Fruit fly (Drosophila melanogaster) whole organism, prepupa: ENCODE data around the gene Aplip1.

Experiments used
- CG1621 ChIP-seq: fragments of 200-800 bp; sonication (Bioruptor generic); optimal IDR thresholded peaks from 3 replicates; lab custom pipeline; 2018; ENCODE audit warnings: missing biosample characterization, mild to moderate bottlenecking, missing genetic modification characterization
- CG16779 ChIP-seq: fragments of 200-800 bp; sonication (Bioruptor generic); optimal IDR thresholded peaks from 3 replicates; lab custom pipeline; 2017; ENCODE audit warnings: missing biosample characterization, mild to moderate bottlenecking, missing genetic modification characterization
- CG8119 ChIP-seq: fragments of 200-800 bp; sonication (Bioruptor generic); IDR thresholded peaks from 3 replicates; pipeline ENCODE4 v1.3.6; 2022; ENCODE audit warnings: missing biosample characterization, missing genetic modification characterization
- CG9139 ChIP-seq: fragments of 200-800 bp; sonication (Bioruptor generic); optimal IDR thresholded peaks from 3 replicates; lab custom pipeline; 2017; ENCODE audit warnings: missing biosample characterization, mild to moderate bottlenecking, missing genetic modification characterization
- Met ChIP-seq: fragments of 200-800 bp; sonication (Bioruptor generic); optimal IDR thresholded peaks from 3 replicates; lab custom pipeline; 2016; ENCODE audit warnings: missing biosample characterization, missing genetic modification characterization
- dsx ChIP-seq: fragments of 200-800 bp; optimal IDR thresholded peaks from 3 replicates; lab custom pipeline; 2019; ENCODE audit warnings: missing biosample characterization, mild to moderate bottlenecking, missing genetic modification characterization, moderate library complexity; ENCODE audit not compliant: poor library complexity, severe bottlenecking
- fd59A ChIP-seq: fragments of 200-800 bp; sonication (Bioruptor generic); optimal IDR thresholded peaks from 2 replicates; lab custom pipeline; 2017; ENCODE audit warnings: missing biosample characterization, mild to moderate bottlenecking, missing genetic modification characterization, missing genetic modification reagents
- ss ChIP-seq, 2 experiments: fragments of 200-800 bp; sonication (Bioruptor generic); optimal IDR thresholded peaks; 2 replicates in 1 of 2; 3 replicates in 1 of 2; lab custom pipeline; 2017 to 2018; ENCODE audit warnings: mild to moderate bottlenecking in 2 of 2, missing biosample characterization in 2 of 2, missing genetic modification characterization in 2 of 2, moderate library complexity in 1 of 2

DNA sequence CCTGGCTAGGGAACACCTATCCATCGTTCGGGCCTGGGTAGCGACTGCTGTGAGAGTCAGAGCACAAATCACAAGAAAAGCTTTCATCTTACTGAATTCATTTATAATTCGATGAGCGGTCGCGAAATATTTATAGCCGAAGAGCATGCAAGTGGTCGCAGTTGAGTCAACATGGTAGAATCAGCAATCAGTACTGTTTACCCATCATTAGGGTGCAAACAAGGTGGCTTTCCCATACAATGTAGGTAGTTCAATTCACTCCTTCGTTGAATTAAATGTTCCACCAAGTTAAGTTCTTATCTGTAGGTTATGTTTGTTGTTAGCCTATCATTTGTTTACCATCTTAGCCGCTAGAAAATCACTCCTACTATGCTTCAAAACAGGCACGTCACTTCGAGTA, 22.5 kb downstream of the Aplip1 start, which contains the start of gene LysP:
- TF ChIP-seq CG1621 (no peak), CG16779 (no peak), Met (GFP tag; lab: Kevin White, UChicago) (no peak), CG8119 (GFP tag; lab: Robert Waterston, UW) (no peak), ss (GFP tag; optimal IDR thresholded peaks at IDR 0.05; lab: Kevin White, UChicago) (no peak), fd59A (GFP tag; lab: Kevin White, UChicago) (no peak), dsx (no peak), CG9139 (no peak)
